Fruit fly (Drosophila melanogaster) whole organism, wandering third instar larva: Measurements from ENCODE around the gene CG43739.

Experiments
- Sp1 ChIP-seq: fragments of 200-800 bp; sonication (Bioruptor generic); optimal IDR thresholded peaks from 3 replicates; lab custom pipeline; 2019; ENCODE audit warnings: missing biosample characterization, mild to moderate bottlenecking, missing genetic modification characterization, moderate library complexity
- pan ChIP-seq: fragments of >200 bp; optimal IDR thresholded peaks from 2 replicates; lab custom pipeline; 2017
- psq ChIP-seq: fragments of 200-800 bp; sonication (Bioruptor generic); optimal IDR thresholded peaks from 3 replicates; lab custom pipeline; 2017; ENCODE audit warnings: missing biosample characterization, mild to moderate bottlenecking, missing genetic modification characterization, moderate library complexity

DNA sequence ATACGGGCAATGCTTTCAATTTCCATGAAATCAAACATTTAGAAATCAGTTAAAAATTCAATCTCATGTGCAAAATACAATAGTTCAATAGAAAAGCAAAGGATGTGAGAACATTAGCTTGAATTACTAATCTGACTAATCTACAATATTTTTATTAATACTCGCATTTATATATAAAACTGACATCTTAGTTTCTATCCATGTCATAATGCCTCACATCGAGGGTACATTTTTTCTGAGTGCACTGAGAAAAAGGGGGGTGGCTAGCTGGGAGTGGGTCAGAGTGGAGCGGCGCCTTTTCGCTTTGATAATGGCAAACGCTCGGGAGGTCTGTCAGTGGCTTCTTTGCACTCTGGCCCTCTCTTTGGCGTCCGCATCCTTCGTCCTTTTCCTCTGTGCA is 32.6 kb upstream of the CG43739 start:
- TF ChIP-seq psq (GFP tag; lab: Kevin White, UChicago), result no peak
- no peak for TF ChIP-seq Sp1 (GFP tag; lab: Kevin White, UChicago)
- no peak for TF ChIP-seq pan (lab: Kevin White, UChicago)
